Fruit fly (Drosophila melanogaster) Kc167 (cell line): ENCODE data around the gene CG5171.

ENCODE experiments used
- Myc ChIP-seq: fragments of >200 bp; optimal IDR thresholded peaks from 2 replicates; lab custom pipeline; 2017; ENCODE audit warnings: missing external identifiers
- Sin3A ChIP-seq: fragments of >200 bp; optimal IDR thresholded peaks from 2 replicates; lab custom pipeline; 2018; ENCODE audit warnings: missing external identifiers
- h ChIP-seq: fragments of >200 bp; optimal IDR thresholded peaks from 3 replicates; lab custom pipeline; 2018; ENCODE audit warnings: missing external identifiers
- psq ChIP-seq: fragments of >200 bp; optimal IDR thresholded peaks from 2 replicates; lab custom pipeline; 2017; ENCODE audit warnings: missing external identifiers
- ttk ChIP-seq: sonication (Bioruptor generic); optimal IDR thresholded peaks from 2 replicates; lab custom pipeline; 2017; ENCODE audit warnings: missing external identifiers

DNA sequence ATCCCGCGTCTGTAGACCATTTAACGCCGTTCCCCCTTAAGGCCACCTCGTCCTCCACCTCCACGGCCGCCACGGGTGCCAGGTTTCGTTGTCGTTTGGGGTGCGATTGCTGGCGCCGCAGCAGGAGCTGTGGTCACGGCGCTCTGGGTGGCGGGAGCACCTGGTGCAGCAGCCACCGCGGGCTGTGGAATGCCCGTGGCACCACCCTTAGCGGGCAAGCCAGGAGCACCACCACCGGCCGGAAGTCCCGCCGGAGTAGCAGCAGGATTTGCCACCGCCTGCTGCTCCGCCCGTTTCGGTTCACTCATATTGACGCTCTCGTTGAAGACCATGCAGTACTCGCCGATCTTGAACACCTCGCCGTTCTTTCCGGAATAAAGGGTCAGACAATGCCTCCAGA is 7.9 kb downstream of the CG5171 start:
- no peak for TF ChIP-seq ttk (lab: Kevin White, UChicago)
- no peak for TF ChIP-seq h
- TF ChIP-seq psq = no peak
- TF ChIP-seq Sin3A (lab: Kevin White, UChicago) = no peak
- no peak for TF ChIP-seq Myc (lab: Kevin White, UChicago)
